Worm (Caenorhabditis elegans): ENCODE measurements around the gene dnj-20.

Gene dnj-20

DNA sequence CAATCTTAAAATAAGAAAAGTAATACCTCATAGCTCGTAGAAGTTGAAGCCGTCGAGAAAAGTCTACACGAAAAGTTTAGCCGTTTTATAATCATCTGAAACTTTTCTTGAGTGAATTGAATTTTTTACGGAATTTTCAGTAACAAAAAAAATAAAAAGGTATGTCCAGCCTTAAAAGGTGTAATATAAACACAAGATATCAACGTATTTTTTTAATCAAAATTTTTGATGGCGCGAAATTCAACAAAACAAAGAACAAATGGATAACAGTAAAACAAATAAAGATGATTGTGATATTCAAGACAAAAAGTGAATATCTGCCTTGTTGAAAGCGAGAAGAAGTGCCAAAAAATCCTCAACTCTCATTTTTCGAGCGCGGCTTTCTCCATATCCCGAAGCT, 34.3 kb downstream of the dnj-20 start, which contains the start of gene eral-1:
Gene eral-1, minus strand, starts transcription at position 101 of the 400 bp plus-strand sequence.
- TF ChIP-seq cog-1 (tag; optimal IDR thresholded peaks at IDR 0.05), result no peak
- no peak for TF ChIP-seq ztf-29 (GFP tag; IDR thresholded peaks at IDR 0.05)
- TF ChIP-seq klf-2 (GFP tag; conservative IDR thresholded peaks at IDR 0.05), result no peak
- TF ChIP-seq flt-1 (GFP tag; IDR thresholded peaks at IDR 0.05), result no peak
- no peak for TF ChIP-seq med-1 (GFP tag; optimal IDR thresholded peaks at IDR 0.05; ENCODE audit: insufficient read depth)
- TF ChIP-seq tab-1 (GFP tag; IDR thresholded peaks at IDR 0.05), result no peak
- no peak for TF ChIP-seq T22C8.4 (GFP tag; IDR thresholded peaks at IDR 0.05)
- TF ChIP-seq ref-1 (GFP tag; conservative IDR thresholded peaks at IDR 0.05), result no peak

- no peak for TF ChIP-seq klf-2 (GFP tag; conservative IDR thresholded peaks at IDR 0.05)
- TF ChIP-seq ztf-23 (GFP tag; IDR thresholded peaks at IDR 0.05), result no peak
- TF ChIP-seq tab-1 (GFP tag; IDR thresholded peaks at IDR 0.05), result no peak
- no peak for TF ChIP-seq ref-1 (GFP tag; conservative IDR thresholded peaks at IDR 0.05)
- no peak for TF ChIP-seq T22C8.4 (GFP tag; IDR thresholded peaks at IDR 0.05)
These were observed 37.2 kb downstream of the dnj-20 start, which contains the start of gene ugt-58 for ce11 chrII:9586734-9587209. TSS of gene ugt-58 (minus strand) at chrII:9586784.

DNA sequence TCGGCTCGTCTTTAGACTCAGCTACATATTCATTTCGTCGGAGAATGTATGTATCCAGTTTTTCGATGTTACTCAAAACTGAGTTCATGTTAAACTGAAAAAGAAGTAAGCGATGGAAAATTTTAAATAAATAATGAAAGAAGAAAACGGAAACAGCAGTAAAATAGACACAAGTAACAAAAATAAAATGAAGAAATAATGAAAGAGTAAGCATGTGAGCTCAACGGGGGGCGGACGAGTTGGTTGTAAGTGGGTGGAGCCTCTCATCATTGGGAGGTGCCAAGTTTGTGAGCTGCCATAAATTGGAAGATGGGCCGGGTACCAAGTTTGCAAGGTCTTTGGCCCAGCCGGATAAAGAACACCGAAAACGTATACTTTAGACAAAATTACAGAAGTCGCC, 40.5 kb downstream of the dnj-20 start, which contains the start of gene wee-1.1:
Gene wee-1.1, minus strand, starts transcription at position 101 of the 400 bp plus-strand sequence.
- TF ChIP-seq ztf-23 (GFP tag; IDR thresholded peaks at IDR 0.05) (no peak), ref-1 (GFP tag; conservative IDR thresholded peaks at IDR 0.05) (no peak), tab-1 (GFP tag; IDR thresholded peaks at IDR 0.05) (no peak), flt-1 (GFP tag; IDR thresholded peaks at IDR 0.05) (no peak), med-1 (GFP tag; optimal IDR thresholded peaks at IDR 0.05; ENCODE audit: insufficient read depth) (no peak), cog-1 (tag; optimal IDR thresholded peaks at IDR 0.05) (no peak), ztf-29 (GFP tag; IDR thresholded peaks at IDR 0.05) (no peak), klf-2 (GFP tag; conservative IDR thresholded peaks at IDR 0.05) (no peak), T22C8.4 (GFP tag; IDR thresholded peaks at IDR 0.05) (no peak)

- TF ChIP-seq flt-1 (GFP tag; IDR thresholded peaks at IDR 0.05) (no peak), tab-1 (GFP tag; IDR thresholded peaks at IDR 0.05) (no peak), med-1 (GFP tag; optimal IDR thresholded peaks at IDR 0.05; ENCODE audit: insufficient read depth) (no peak), ztf-29 (GFP tag; IDR thresholded peaks at IDR 0.05) (no peak), cog-1 (tag; optimal IDR thresholded peaks at IDR 0.05) (no peak), ref-1 (GFP tag; conservative IDR thresholded peaks at IDR 0.05) (no peak), ztf-23 (GFP tag; IDR thresholded peaks at IDR 0.05) (no peak), klf-2 (GFP tag; conservative IDR thresholded peaks at IDR 0.05) (no peak)
These were observed 46.3 kb downstream of the dnj-20 start for ce11 chrII:9577630-9578029.

DNA sequence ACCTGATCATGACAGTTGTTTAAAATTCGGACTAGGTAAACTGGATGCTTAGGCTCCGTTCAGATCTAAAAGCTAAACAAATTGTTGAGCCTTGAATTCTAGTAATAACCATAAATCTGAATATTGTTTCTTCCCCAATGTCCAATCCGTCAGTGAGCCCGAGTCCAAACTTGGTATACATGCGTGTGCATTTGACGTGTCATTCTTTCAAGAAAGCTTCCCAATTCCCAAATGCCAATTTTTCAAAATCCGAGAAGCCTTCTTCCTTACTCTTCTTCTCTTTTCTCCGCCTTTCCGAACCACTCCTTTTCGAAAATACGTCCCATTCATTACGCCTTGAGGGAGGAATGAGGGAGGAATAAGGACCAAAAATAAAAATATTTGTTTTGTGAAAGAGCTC, 47.3 kb downstream of the dnj-20 start:
- no peak for TF ChIP-seq klf-2 (GFP tag; conservative IDR thresholded peaks at IDR 0.05)
- no peak for TF ChIP-seq ztf-23 (GFP tag; IDR thresholded peaks at IDR 0.05)
- no peak for TF ChIP-seq tab-1 (GFP tag; IDR thresholded peaks at IDR 0.05)
- no peak for TF ChIP-seq T22C8.4 (GFP tag; IDR thresholded peaks at IDR 0.05)
- no peak for TF ChIP-seq cog-1 (tag; optimal IDR thresholded peaks at IDR 0.05)
- no peak for TF ChIP-seq ztf-29 (GFP tag; IDR thresholded peaks at IDR 0.05)
- TF ChIP-seq flt-1 (GFP tag; IDR thresholded peaks at IDR 0.05), result no peak
- TF ChIP-seq ref-1 (GFP tag; conservative IDR thresholded peaks at IDR 0.05), result no peak
- TF ChIP-seq med-1 (GFP tag; optimal IDR thresholded peaks at IDR 0.05; ENCODE audit: insufficient read depth), result no peak

- no peak for TF ChIP-seq ref-1 (GFP tag; conservative IDR thresholded peaks at IDR 0.05)
- TF ChIP-seq T22C8.4 (GFP tag; IDR thresholded peaks at IDR 0.05), result no peak
- TF ChIP-seq ztf-29 (GFP tag; IDR thresholded peaks at IDR 0.05), result no peak
- no peak for TF ChIP-seq tab-1 (GFP tag; IDR thresholded peaks at IDR 0.05)
- no peak for TF ChIP-seq cog-1 (tag; optimal IDR thresholded peaks at IDR 0.05)
- TF ChIP-seq flt-1 (GFP tag; IDR thresholded peaks at IDR 0.05), result no peak
- no peak for TF ChIP-seq ztf-23 (GFP tag; IDR thresholded peaks at IDR 0.05)
- no peak for TF ChIP-seq klf-2 (GFP tag; conservative IDR thresholded peaks at IDR 0.05)
- no peak for TF ChIP-seq med-1 (GFP tag; optimal IDR thresholded peaks at IDR 0.05; ENCODE audit: insufficient read depth)
These were observed 48.3 kb downstream of the dnj-20 start, which contains the start of gene exc-7 for ce11 chrII:9575670-9576069. TSS of gene exc-7 (plus strand) at chrII:9575970.

DNA sequence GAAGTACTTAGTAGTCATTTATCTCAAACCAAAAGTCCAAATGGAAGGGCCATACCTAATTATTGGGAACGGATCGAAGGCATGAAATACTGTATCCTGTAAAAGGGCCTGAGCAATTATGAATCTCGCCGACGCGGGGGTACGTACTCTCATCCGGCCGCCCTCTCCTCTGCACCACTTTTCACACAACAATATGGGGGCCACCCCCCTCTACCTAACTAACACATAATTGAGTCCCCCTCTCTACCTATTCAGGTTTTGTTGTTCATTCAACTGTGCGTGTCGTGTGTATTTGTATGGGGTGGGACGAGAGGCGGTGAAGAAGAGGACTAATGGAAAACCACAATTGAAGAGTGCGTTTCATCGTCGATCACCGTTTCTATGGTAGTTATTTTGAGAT, 49.6 kb downstream of the dnj-20 start:
- TF ChIP-seq ztf-23 (GFP tag; IDR thresholded peaks at IDR 0.05) (no peak), cog-1 (tag; optimal IDR thresholded peaks at IDR 0.05) (no peak), klf-2 (GFP tag; conservative IDR thresholded peaks at IDR 0.05) (no peak), flt-1 (GFP tag; IDR thresholded peaks at IDR 0.05) (no peak)

- no peak for TF ChIP-seq T22C8.4 (GFP tag; IDR thresholded peaks at IDR 0.05)
- no peak for TF ChIP-seq ref-1 (GFP tag; conservative IDR thresholded peaks at IDR 0.05)
- no peak for TF ChIP-seq cog-1 (tag; optimal IDR thresholded peaks at IDR 0.05)
- TF ChIP-seq klf-2 (GFP tag; conservative IDR thresholded peaks at IDR 0.05), result no peak
- no peak for TF ChIP-seq ztf-29 (GFP tag; IDR thresholded peaks at IDR 0.05)
- TF ChIP-seq med-1 (GFP tag; optimal IDR thresholded peaks at IDR 0.05; ENCODE audit: insufficient read depth), result no peak
- TF ChIP-seq ztf-23 (GFP tag; IDR thresholded peaks at IDR 0.05), result no peak
- TF ChIP-seq tab-1 (GFP tag; IDR thresholded peaks at IDR 0.05), result no peak
- no peak for TF ChIP-seq flt-1 (GFP tag; IDR thresholded peaks at IDR 0.05)
These were observed 50.6 kb downstream of the dnj-20 start for ce11 chrII:9573412-9573811.

Data from whole organism, midembryonic.